Worm (Caenorhabditis elegans) whole organism, L1 larva: ENCODE measurements around the gene rack-1.
A peak's percentile ranks its signal among the peaks of the same experiment; 100 is the strongest.

Experiments
- C04F5.9 ChIP-seq: sonication (generic microtip); optimal IDR thresholded peaks from 2 replicates; lab custom pipeline; 2016; ENCODE audit warnings: missing genetic modification characterization, missing compliant biosample characterization
- Y116A8C.19 ChIP-seq: sonication (generic microtip); optimal IDR thresholded peaks from 2 replicates; lab custom pipeline; 2016; ENCODE audit warnings: missing compliant biosample characterization, missing genetic modification characterization, borderline replicate concordance
- aha-1 ChIP-seq: fragments of 150-350 bp; optimal IDR thresholded peaks from 2 replicates; lab custom pipeline; 2014; ENCODE audit warnings: missing biosample characterization, missing genetic modification characterization
- alr-1 ChIP-seq: fragments of 200-800 bp; sonication (Bioruptor generic); optimal IDR thresholded peaks from 2 replicates; lab custom pipeline; 2018; ENCODE audit warnings: borderline replicate concordance, mild to moderate bottlenecking, missing genetic modification characterization, missing compliant biosample characterization
- blmp-1 ChIP-seq: fragments of 150-350 bp; optimal IDR thresholded peaks from 2 replicates; lab custom pipeline; 2014; ENCODE audit warnings: missing biosample characterization, missing genetic modification characterization
- ceh-63 ChIP-seq: fragments of 200-800 bp; sonication (Bioruptor generic); optimal IDR thresholded peaks from 2 replicates; lab custom pipeline; 2018; ENCODE audit warnings: mild to moderate bottlenecking, missing genetic modification characterization, missing compliant biosample characterization
- ceh-90 ChIP-seq: sonication (generic microtip); optimal IDR thresholded peaks from 2 replicates; lab custom pipeline; 2016; ENCODE audit warnings: missing genetic modification characterization, missing compliant biosample characterization
- efl-1 ChIP-seq, 4 experiments: fragments of 150-350 bp; optimal IDR thresholded peaks in 3 of 4; peaks in 1 of 4; 1 replicate in 1 of 4; 2 replicates in 3 of 4; lab custom pipeline; 2014; ENCODE audit warnings: missing biosample characterization in 2 of 4, missing genetic modification characterization in 2 of 4, missing genetic modification reagents in 2 of 4
- elt-2 ChIP-seq: sonication (generic microtip); optimal IDR thresholded peaks from 2 replicates; lab custom pipeline; 2016; ENCODE audit warnings: missing genetic modification characterization, mild to moderate bottlenecking, inconsistent platforms, missing compliant biosample characterization, missing genetic modification reagents
- elt-3 ChIP-seq, 6 experiments: fragments of 150-350 bp in 1 of 6; sonication (generic microtip); optimal IDR thresholded peaks; 2 replicates each; lab custom pipeline; 2017 to 2018; ENCODE audit warnings: missing biosample characterization in 6 of 6, missing genetic modification characterization in 6 of 6, inconsistent platforms in 1 of 6
- ets-5 ChIP-seq: fragments of 200-800 bp; sonication (Bioruptor generic); IDR thresholded peaks from 2 replicates; pipeline ENCODE4 v1.3.6; 2022; ENCODE audit warnings: missing genetic modification characterization, missing compliant biosample characterization
- fkh-10 ChIP-seq: sonication (generic microtip); optimal IDR thresholded peaks from 2 replicates; lab custom pipeline; 2017; ENCODE audit warnings: missing biosample characterization, missing genetic modification reagents, missing genetic modification characterization
- fkh-8 ChIP-seq: sonication (generic microtip); optimal IDR thresholded peaks from 2 replicates; lab custom pipeline; 2016; ENCODE audit warnings: mild to moderate bottlenecking, missing genetic modification characterization, missing compliant biosample characterization
- fos-1 ChIP-seq: fragments of 150-350 bp; optimal IDR thresholded peaks from 2 replicates; lab custom pipeline; 2014; ENCODE audit warnings: missing biosample characterization, missing genetic modification characterization
- hlh-4 ChIP-seq: sonication (generic microtip); optimal IDR thresholded peaks from 2 replicates; lab custom pipeline; 2016; ENCODE audit warnings: mild to moderate bottlenecking, missing genetic modification characterization, missing compliant biosample characterization
- irx-1 ChIP-seq: sonication (generic microtip); optimal IDR thresholded peaks from 2 replicates; lab custom pipeline; 2016; ENCODE audit warnings: missing genetic modification characterization, missing compliant biosample characterization
- isw-1 ChIP-seq: fragments of 200-800 bp; sonication (Bioruptor generic); IDR thresholded peaks from 2 replicates; pipeline ENCODE4 v1.3.6; 2022; ENCODE audit warnings: missing genetic modification characterization, missing compliant biosample characterization
- jun-1 ChIP-seq: fragments of 150-350 bp; optimal IDR thresholded peaks from 2 replicates; lab custom pipeline; 2014; ENCODE audit warnings: missing biosample characterization, missing genetic modification reagents, missing genetic modification characterization
- lin-13 ChIP-seq: fragments of 150-350 bp; optimal IDR thresholded peaks from 2 replicates; lab custom pipeline; 2014; ENCODE audit warnings: missing biosample characterization, missing genetic modification reagents, missing genetic modification characterization
- lin-14 ChIP-seq: fragments of 200-800 bp; sonication (Bioruptor generic); optimal IDR thresholded peaks from 2 replicates; lab custom pipeline; 2018; ENCODE audit warnings: mild to moderate bottlenecking, missing genetic modification characterization, moderate library complexity, missing compliant biosample characterization
- lin-35 ChIP-seq, 2 experiments: fragments of 150-350 bp; optimal IDR thresholded peaks; 2 replicates each; lab custom pipeline; 2014; ENCODE audit warnings: missing biosample characterization in 2 of 2, missing genetic modification characterization in 2 of 2, missing genetic modification reagents in 2 of 2
- lin-39 ChIP-seq: fragments of 150-350 bp; optimal IDR thresholded peaks from 2 replicates; lab custom pipeline; 2014; ENCODE audit warnings: missing biosample characterization, missing genetic modification reagents, missing genetic modification characterization
- lir-3 ChIP-seq: sonication (generic microtip); optimal IDR thresholded peaks from 2 replicates; lab custom pipeline; 2016; ENCODE audit warnings: mild to moderate bottlenecking, missing genetic modification characterization, moderate library complexity, missing compliant biosample characterization; ENCODE audit not compliant: poor library complexity
- lsy-2 ChIP-seq, 2 experiments: fragments of 150-350 bp; optimal IDR thresholded peaks; 2 replicates each; lab custom pipeline; 2014; ENCODE audit warnings: missing biosample characterization in 2 of 2, missing genetic modification characterization in 2 of 2
- mdl-1 ChIP-seq, 2 experiments: fragments of 150-350 bp; optimal IDR thresholded peaks; 2 replicates each; lab custom pipeline; 2014 to 2017; ENCODE audit warnings: missing biosample characterization in 2 of 2, missing genetic modification characterization in 2 of 2, inconsistent platforms in 1 of 2
- mep-1 ChIP-seq: fragments of 150-350 bp; optimal IDR thresholded peaks from 2 replicates; lab custom pipeline; 2014; ENCODE audit warnings: missing biosample characterization, missing genetic modification characterization
- nhr-11 ChIP-seq: fragments of 150-350 bp; optimal IDR thresholded peaks from 2 replicates; lab custom pipeline; 2014; ENCODE audit warnings: missing biosample characterization, missing genetic modification characterization
- nhr-12 ChIP-seq: sonication (generic microtip); optimal IDR thresholded peaks from 2 replicates; lab custom pipeline; 2017; ENCODE audit warnings: missing biosample characterization, missing genetic modification characterization
- nhr-19 ChIP-seq: fragments of 200-800 bp; sonication (Bioruptor generic); conservative IDR thresholded peaks from 2 replicates; pipeline ENCODE4 v1.3.6; 2022; ENCODE audit warnings: missing genetic modification characterization, missing compliant biosample characterization
- nhr-20 ChIP-seq: sonication (generic microtip); optimal IDR thresholded peaks from 2 replicates; lab custom pipeline; 2016; ENCODE audit warnings: mild to moderate bottlenecking, missing genetic modification characterization, missing compliant biosample characterization
- nhr-28 ChIP-seq: fragments of 150-350 bp; optimal IDR thresholded peaks from 2 replicates; lab custom pipeline; 2014; ENCODE audit warnings: missing biosample characterization, missing genetic modification characterization
- nhr-71 ChIP-seq: sonication (generic microtip); optimal IDR thresholded peaks from 2 replicates; lab custom pipeline; 2016; ENCODE audit warnings: mild to moderate bottlenecking, missing genetic modification characterization, moderate library complexity, missing compliant biosample characterization
- nhr-90 ChIP-seq: sonication (generic microtip); optimal IDR thresholded peaks from 2 replicates; lab custom pipeline; 2016; ENCODE audit warnings: mild to moderate bottlenecking, missing genetic modification characterization, missing compliant biosample characterization; ENCODE audit not compliant: poor library complexity
- rnt-1 ChIP-seq: sonication (generic microtip); optimal IDR thresholded peaks from 2 replicates; lab custom pipeline; 2016; ENCODE audit warnings: mild to moderate bottlenecking, missing genetic modification characterization, moderate library complexity, missing compliant biosample characterization
- snu-23 ChIP-seq: sonication (generic microtip); optimal IDR thresholded peaks from 2 replicates; lab custom pipeline; 2016; ENCODE audit warnings: missing genetic modification characterization, missing compliant biosample characterization
- sox-4 ChIP-seq: sonication (generic microtip); optimal IDR thresholded peaks from 2 replicates; lab custom pipeline; 2016; ENCODE audit warnings: missing genetic modification characterization, missing compliant biosample characterization
- sup-37 ChIP-seq: fragments of 200-800 bp; sonication (Bioruptor generic); optimal IDR thresholded peaks from 2 replicates; lab custom pipeline; 2018; ENCODE audit warnings: mild to moderate bottlenecking, missing genetic modification characterization, missing compliant biosample characterization
- swsn-7 ChIP-seq: sonication (generic microtip); optimal IDR thresholded peaks from 2 replicates; lab custom pipeline; 2016; ENCODE audit warnings: missing genetic modification characterization, missing compliant biosample characterization
- tlp-1 ChIP-seq: fragments of 150-350 bp; optimal IDR thresholded peaks from 2 replicates; lab custom pipeline; 2014; ENCODE audit warnings: missing biosample characterization, missing genetic modification characterization
- unc-62 ChIP-seq: fragments of 150-350 bp; optimal IDR thresholded peaks from 2 replicates; lab custom pipeline; 2014; ENCODE audit warnings: missing biosample characterization, missing genetic modification reagents, missing genetic modification characterization
- unc-86 ChIP-seq: sonication (generic microtip); optimal IDR thresholded peaks from 2 replicates; lab custom pipeline; 2016; ENCODE audit warnings: missing genetic modification characterization, missing compliant biosample characterization
- zag-1 ChIP-seq: fragments of 150-350 bp; optimal IDR thresholded peaks from 2 replicates; lab custom pipeline; 2014; ENCODE audit warnings: missing biosample characterization, missing genetic modification characterization
- zip-4 ChIP-seq: fragments of 200-800 bp; sonication (Bioruptor generic); optimal IDR thresholded peaks from 2 replicates; lab custom pipeline; 2018; ENCODE audit warnings: mild to moderate bottlenecking, missing genetic modification characterization, moderate library complexity, missing compliant biosample characterization
- ztf-11 ChIP-seq, 2 experiments: sonication (generic microtip); optimal IDR thresholded peaks; 2 replicates each; lab custom pipeline; 2016 to 2017; ENCODE audit warnings: missing genetic modification characterization in 2 of 2, missing biosample characterization in 1 of 2, missing compliant biosample characterization in 1 of 2
- ztf-4 ChIP-seq: fragments of 150-350 bp; optimal IDR thresholded peaks from 2 replicates; lab custom pipeline; 2014; ENCODE audit warnings: missing biosample characterization, missing genetic modification characterization

Gene rack-1

DNA sequence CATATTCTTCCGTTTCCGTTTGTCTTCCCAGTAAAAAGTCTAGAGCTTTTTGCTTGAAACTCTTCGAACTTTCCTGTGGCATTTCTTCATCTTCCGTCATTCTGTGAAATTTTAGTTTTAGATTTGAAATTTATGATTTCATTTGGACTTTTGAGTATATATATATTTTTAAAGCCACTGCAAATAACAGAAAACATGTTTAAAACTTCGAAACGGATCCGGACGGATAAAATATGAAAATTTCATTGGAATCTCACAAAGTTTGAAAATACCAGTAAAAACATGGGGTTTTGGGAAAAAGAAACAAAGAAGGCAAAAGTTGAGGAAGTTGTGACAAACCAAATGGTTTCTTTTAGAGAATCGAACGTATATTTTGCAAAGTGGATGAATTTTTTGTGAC is 27.5 kb upstream of the rack-1 start, which contains the start of gene pigs-1:
Gene pigs-1, minus strand, starts transcription at position 101 of the 400 bp plus-strand sequence.
- TF ChIP-seq alr-1 (tag; lab: Kevin White, UChicago) (no peak), unc-62 (GFP tag; lab: Kevin White, UChicago) (no peak), irx-1 (tag; lab: Kevin White, UChicago) (no peak), lin-39 (tag; lab: Kevin White, UChicago) (no peak), swsn-7 (tag; lab: Kevin White, UChicago) (no peak), nhr-12 (tag; lab: Kevin White, UChicago) (no peak), C04F5.9 (tag; lab: Kevin White, UChicago) (no peak), hlh-4 (tag; lab: Kevin White, UChicago) (no peak), mdl-1 (tag; optimal IDR thresholded peaks at IDR 0.05; lab: Kevin White, UChicago) (no peak), ztf-11 (tag; optimal IDR thresholded peaks at IDR 0.05; lab: Kevin White, UChicago) (no peak), lin-13 (GFP tag; lab: Kevin White, UChicago) (no peak), ceh-90 (tag; lab: Kevin White, UChicago) (no peak), fos-1 (tag; lab: Kevin White, UChicago) (no peak), fkh-8 (tag; lab: Kevin White, UChicago) (no peak), fkh-10 (no peak), unc-86 (no peak), zag-1 (no peak), ztf-4 (tag; lab: Kevin White, UChicago) (no peak), lin-35 (GFP tag; optimal IDR thresholded peaks at IDR 0.05; lab: Kevin White, UChicago) (no peak)

DNA sequence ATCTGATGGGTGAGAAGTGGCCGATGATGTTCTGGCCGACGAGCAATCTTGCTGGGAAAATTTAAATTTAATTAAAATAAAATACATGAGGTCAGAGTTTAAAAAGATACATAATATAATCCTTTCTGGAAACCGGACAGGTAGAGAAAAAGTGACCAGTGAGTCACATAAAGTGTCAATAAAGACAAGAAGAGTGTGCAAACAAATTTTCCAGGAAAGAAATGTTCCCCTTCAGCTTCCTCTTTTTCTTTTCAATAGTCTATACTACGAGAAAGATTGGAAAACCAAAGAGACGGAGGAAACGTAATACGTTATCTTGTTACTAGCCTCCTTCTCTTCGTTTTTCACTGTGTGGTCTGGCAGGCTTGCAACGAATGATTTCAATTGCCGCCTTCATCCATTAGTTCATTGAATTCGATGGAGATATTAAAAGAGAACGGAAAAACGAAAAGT is 25.9 kb upstream of the rack-1 start, which contains the start of gene tsp-12:
Gene tsp-12, minus strand, starts transcription at position 51 of the 453 bp plus-strand sequence.
- TF ChIP-seq ceh-90 (tag; lab: Kevin White, UChicago) (no peak), unc-86 (no peak), lsy-2 (tag; optimal IDR thresholded peaks at IDR 0.05; lab: Kevin White, UChicago) (peak in 1 of 2 experiments; percentile 33), lin-14 (peak; percentile 64), nhr-20 (tag; lab: Kevin White, UChicago) (peak; percentile 1), blmp-1 (tag; lab: Kevin White, UChicago) (peak; percentile 27)

DNA sequence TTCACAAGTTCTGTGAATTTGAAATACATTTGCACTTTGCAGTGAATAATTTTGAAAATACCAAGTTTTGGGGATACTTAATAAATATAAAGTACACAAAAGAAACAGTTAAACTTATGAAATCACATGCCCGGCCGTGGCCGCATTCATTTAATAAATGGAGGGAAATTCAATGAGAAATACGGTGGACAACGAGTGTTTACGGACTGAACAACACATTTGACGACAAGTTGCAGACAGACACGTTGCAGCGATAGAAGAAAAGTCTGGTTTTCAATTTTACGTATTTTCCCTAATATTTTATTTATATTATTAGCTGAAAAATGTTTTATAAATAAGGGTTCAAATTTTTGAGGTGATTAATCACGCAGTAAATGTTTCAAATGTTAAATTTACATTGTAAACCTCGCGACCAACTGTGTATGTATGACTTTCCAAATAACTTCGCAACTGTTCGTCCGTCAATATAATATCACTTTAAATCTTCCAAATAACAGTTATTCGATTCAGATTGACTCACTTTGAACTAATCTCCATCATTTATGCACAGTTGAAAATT is 25.0 kb upstream of the rack-1 start, which contains the start of gene copg-1:
Gene copg-1, plus strand, starts transcription at position 509 of the 559 bp plus-strand sequence.
- TF ChIP-seq efl-1 (optimal IDR thresholded peaks at IDR 0.05; lab: Kevin White, UChicago): peak; percentile 56 to 64
- peak; percentile 69 to 94 for TF ChIP-seq efl-1 (GFP tag; optimal IDR thresholded peaks at IDR 0.05 in 1 of 2; lab: Kevin White, UChicago)
- TF ChIP-seq nhr-71 (tag; lab: Kevin White, UChicago): peak; percentile 65
- no peak for TF ChIP-seq Y116A8C.19 (tag; lab: Kevin White, UChicago)
- TF ChIP-seq zag-1: no peak
- no peak for TF ChIP-seq C04F5.9 (tag; lab: Kevin White, UChicago)
- no peak for TF ChIP-seq elt-2
- peak; percentile 49 for TF ChIP-seq blmp-1 (tag; lab: Kevin White, UChicago)
- no peak for TF ChIP-seq unc-62 (GFP tag; lab: Kevin White, UChicago)
- no peak for TF ChIP-seq lir-3 (tag; lab: Kevin White, UChicago)
- TF ChIP-seq zip-4 (GFP tag; lab: Kevin White, UChicago): no peak
- TF ChIP-seq unc-86: peak; percentile 50
- peak; percentile 28 for TF ChIP-seq fkh-8 (tag; lab: Kevin White, UChicago)
- TF ChIP-seq sox-4 (tag; lab: Kevin White, UChicago): no peak
- TF ChIP-seq tlp-1 (tag; lab: Kevin White, UChicago): no peak
- TF ChIP-seq irx-1 (tag; lab: Kevin White, UChicago): peak; percentile 33
- TF ChIP-seq ceh-63: no peak
- peak; percentile 13 for TF ChIP-seq ztf-4 (tag; lab: Kevin White, UChicago)
- TF ChIP-seq mep-1 (tag; lab: Kevin White, UChicago): peak; percentile 91
- no peak for TF ChIP-seq lin-39 (tag; lab: Kevin White, UChicago)
- peak; percentile 20; the same call in 1 of the 2 replicates for TF ChIP-seq nhr-19 (GFP tag; lab: Robert Waterston, UW)
- peak; percentile 34 for TF ChIP-seq isw-1 (GFP tag; lab: Robert Waterston, UW)
- TF ChIP-seq elt-3 (tag; optimal IDR thresholded peaks at IDR 0.05; lab: Kevin White, UChicago): peak in 2 of 6 experiments; percentile 37 to 62
- no peak for TF ChIP-seq jun-1 (tag; lab: Kevin White, UChicago)
- TF ChIP-seq rnt-1 (tag; lab: Kevin White, UChicago): peak; percentile 37
- no peak for TF ChIP-seq aha-1 (tag; lab: Kevin White, UChicago)
- no peak for TF ChIP-seq nhr-28 (tag; lab: Kevin White, UChicago)
- peak; percentile 66 for TF ChIP-seq snu-23 (GFP tag; lab: Kevin White, UChicago)
- no peak for TF ChIP-seq nhr-11 (tag; lab: Kevin White, UChicago)
- no peak for TF ChIP-seq sup-37 (GFP tag; lab: Kevin White, UChicago)
- peak; percentile 13 for TF ChIP-seq nhr-90 (tag; lab: Kevin White, UChicago)
- TF ChIP-seq alr-1 (tag; lab: Kevin White, UChicago): no peak
- TF ChIP-seq swsn-7 (tag; lab: Kevin White, UChicago): peak; percentile 49
- TF ChIP-seq ets-5 (GFP tag; lab: Robert Waterston, UW): no peak
- TF ChIP-seq hlh-4 (tag; lab: Kevin White, UChicago): no peak
